Worm (Caenorhabditis elegans) whole organism, late embryonic: ENCODE data around the gene bli-6.

Experiments
- dmd-4 ChIP-seq: sonication (generic microtip); optimal IDR thresholded peaks from 2 replicates; lab custom pipeline; 2016; ENCODE audit warnings: borderline replicate concordance, missing genetic modification characterization, missing compliant biosample characterization
- dve-1 ChIP-seq: sonication (generic microtip); optimal IDR thresholded peaks from 2 replicates; lab custom pipeline; 2017; ENCODE audit warnings: antibody characterized with exemption, mild to moderate bottlenecking, missing genetic modification characterization, missing compliant biosample characterization
- unc-55 ChIP-seq: sonication (generic microtip); optimal IDR thresholded peaks from 2 replicates; lab custom pipeline; 2017; ENCODE audit warnings: missing biosample characterization, missing genetic modification reagents, missing genetic modification characterization
- unc-86 ChIP-seq: sonication (generic microtip); optimal IDR thresholded peaks from 2 replicates; lab custom pipeline; 2016; ENCODE audit warnings: missing genetic modification characterization, missing compliant biosample characterization

DNA sequence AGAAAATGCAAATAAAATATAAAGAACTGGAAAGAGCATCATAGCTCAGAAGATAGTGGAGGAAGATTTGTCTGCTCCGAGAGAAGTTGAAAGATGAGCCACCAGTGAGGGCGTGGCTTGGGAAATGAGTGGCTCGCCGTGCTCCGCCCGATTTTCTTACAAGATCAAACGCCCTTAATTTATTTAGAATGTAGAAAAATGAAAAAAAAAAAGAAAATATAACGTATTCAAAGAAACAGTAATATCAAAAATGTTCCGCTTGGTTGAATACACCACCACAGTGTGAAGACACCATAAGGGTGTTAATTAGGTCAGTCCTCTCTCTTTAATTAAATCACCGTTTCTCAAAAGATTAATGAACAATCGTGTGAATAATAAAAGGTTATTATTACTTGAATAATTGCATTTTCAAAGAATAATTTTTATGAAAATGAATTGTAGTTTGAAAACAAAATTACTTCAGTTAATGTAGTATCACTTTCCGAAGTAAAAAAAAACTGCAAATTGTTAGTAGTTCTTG is 25.6 kb downstream of the bli-6 start, which contains the start of gene sfrp-1:
- TF ChIP-seq dve-1 (no peak), dmd-4 (tag; lab: Kevin White, UChicago) (no peak), unc-86 (tag; lab: Kevin White, UChicago) (no peak), unc-55 (GFP tag; lab: Kevin White, UChicago) (no peak)
